Worm (Caenorhabditis elegans): Measurements from ENCODE around the gene C08F8.2.

C08F8.2 gene

DNA sequence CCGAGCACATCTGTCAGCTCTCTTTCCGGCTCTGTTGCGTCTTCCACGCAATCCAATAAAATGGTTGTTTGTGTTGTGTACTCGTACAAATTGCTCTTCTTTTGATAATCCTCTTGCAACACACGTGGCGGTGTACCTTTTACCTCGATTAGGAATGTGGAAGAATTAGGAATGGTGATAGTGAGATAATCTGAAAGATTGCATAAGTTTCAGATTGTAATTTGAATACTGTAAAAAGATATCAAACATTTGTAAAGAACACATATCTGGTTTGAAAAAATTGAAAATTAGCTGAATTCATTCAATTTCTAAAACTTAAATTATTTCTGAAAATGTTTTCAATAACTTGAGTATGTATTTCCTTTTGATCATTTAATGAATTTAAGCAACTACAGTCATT is 14.0 kb downstream of the C08F8.2 start, which contains the start of gene C08F8.6:
Gene C08F8.6 (minus strand): TSS at position 101 of the 400 bp plus-strand sequence.
- TF ChIP-seq lag-1 (GFP tag; IDR thresholded peaks at IDR 0.05) (0 out of 2 replicates have a peak, but pooled peaks have one; percentile 44), nhr-179 (tag; optimal IDR thresholded peaks at IDR 0.05) (no peak)

ce11 chrIV:11169652-11170051 is 18.9 kb downstream of the C08F8.2 start, which contains the start of gene nhr-67:
Gene nhr-67 (plus strand): TSS chrIV:11169748.
- TF ChIP-seq B0019.2 (GFP tag; conservative IDR thresholded peaks at IDR 0.05) (no peak), ama-1 (optimal IDR thresholded peaks at IDR 0.05) (no peak), ama-1 (GFP tag; optimal IDR thresholded peaks at IDR 0.05) (no peak), hlh-26 (GFP tag; conservative IDR thresholded peaks at IDR 0.05) (no peak), zfh-2 (GFP tag; conservative IDR thresholded peaks at IDR 0.05) (no peak), sdz-38 (tag; optimal IDR thresholded peaks at IDR 0.05) (no peak), xnd-1 (tag; optimal IDR thresholded peaks at IDR 0.05) (no peak), ceh-58 (GFP tag; IDR thresholded peaks at IDR 0.05) (no peak), T07F8.4 (tag; optimal IDR thresholded peaks at IDR 0.05) (no peak), rpc-1 (optimal IDR thresholded peaks at IDR 0.05) (no peak), rpc-1 (tag; optimal IDR thresholded peaks at IDR 0.05) (no peak), nhr-120 (GFP tag; IDR thresholded peaks at IDR 0.05) (no peak), somi-1 (GFP tag; optimal IDR thresholded peaks at IDR 0.05) (no peak), tbp1 (GFP tag; optimal IDR thresholded peaks at IDR 0.05) (no peak), nhr-80 (tag; optimal IDR thresholded peaks at IDR 0.05) (no peak)

- TF ChIP-seq aptf-3 (GFP tag; IDR thresholded peaks at IDR 0.05): no peak
- TF ChIP-seq ztf-25 (GFP tag; IDR thresholded peaks at IDR 0.05): no peak
- no peak for TF ChIP-seq attf-5 (GFP tag; optimal IDR thresholded peaks at IDR 0.05)
- TF ChIP-seq cebp-1 (GFP tag; IDR thresholded peaks at IDR 0.05): no peak
- TF ChIP-seq cebp-1 (tag; optimal IDR thresholded peaks at IDR 0.05): no peak
- TF ChIP-seq him-1 (tag; optimal IDR thresholded peaks at IDR 0.05): no peak
- no peak for TF ChIP-seq ztf-18 (tag; optimal IDR thresholded peaks at IDR 0.05)
- TF ChIP-seq ceh-27 (GFP tag; optimal IDR thresholded peaks at IDR 0.05): no peak
- no peak for TF ChIP-seq madf-8 (GFP tag; conservative IDR thresholded peaks at IDR 0.05)
- no peak for TF ChIP-seq athp-1 (tag; optimal IDR thresholded peaks at IDR 0.05)
- TF ChIP-seq unc-130 (GFP tag; optimal IDR thresholded peaks at IDR 0.05): no peak
- no peak for TF ChIP-seq nhr-27 (tag; optimal IDR thresholded peaks at IDR 0.05)
- no peak for TF ChIP-seq die-1 (tag; optimal IDR thresholded peaks at IDR 0.05)
- no peak for TF ChIP-seq tbp1 (GFP tag; optimal IDR thresholded peaks at IDR 0.05)
- no peak for TF ChIP-seq mel-28 (tag; optimal IDR thresholded peaks at IDR 0.05; ENCODE audit: borderline replicate concordance)
- no peak for TF ChIP-seq zim-3 (tag; optimal IDR thresholded peaks at IDR 0.05)
- no peak for TF ChIP-seq repo-1 (tag; optimal IDR thresholded peaks at IDR 0.05)
- no peak for TF ChIP-seq egl-44 (GFP tag; IDR thresholded peaks at IDR 0.05)
- TF ChIP-seq ceh-100 (GFP tag; IDR thresholded peaks at IDR 0.05): no peak
- no peak for TF ChIP-seq snpc-3.4 (tag; optimal IDR thresholded peaks at IDR 0.05)
These were observed 24.0 kb downstream of the C08F8.2 start for ce11 chrIV:11174772-11175171.

DNA sequence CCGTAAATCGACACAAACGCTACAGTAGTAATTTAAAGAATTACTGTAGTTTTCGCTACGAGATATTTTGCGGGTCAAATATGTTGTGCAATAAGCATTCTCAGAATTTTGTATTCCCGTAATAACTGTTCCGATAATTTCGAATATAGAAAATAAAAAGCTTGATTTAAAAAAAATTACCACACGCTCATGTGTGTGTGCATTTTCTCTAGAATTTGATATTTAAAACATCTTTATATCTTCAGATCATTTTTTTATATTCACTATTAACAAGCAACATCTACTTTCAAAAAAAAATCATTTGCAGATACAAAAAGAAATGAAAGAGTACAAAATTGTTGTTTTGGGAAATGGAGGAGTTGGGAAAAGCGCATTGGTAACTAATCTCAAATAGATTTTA is 26.2 kb downstream of the C08F8.2 start, which contains the start of gene rap-3:
Gene rap-3 (plus strand): TSS at position 301 of the 400 bp plus-strand sequence.
- no peak for TF ChIP-seq ceh-91 (GFP tag; IDR thresholded peaks at IDR 0.05)
- TF ChIP-seq lin-35 (GFP tag; optimal IDR thresholded peaks at IDR 0.05): no peak
- no peak for TF ChIP-seq B0035.1 (tag; optimal IDR thresholded peaks at IDR 0.05)
- no peak for TF ChIP-seq ztf-22 (GFP tag; optimal IDR thresholded peaks at IDR 0.05)
- no peak for TF ChIP-seq F57C9.4 (tag; optimal IDR thresholded peaks at IDR 0.05)
- TF ChIP-seq tlf-1 (GFP tag; optimal IDR thresholded peaks at IDR 0.05): no peak
- no peak for TF ChIP-seq bed-2 (GFP tag; IDR thresholded peaks at IDR 0.05)
- no peak for TF ChIP-seq ceh-100 (GFP tag; IDR thresholded peaks at IDR 0.05)
- TF ChIP-seq attf-6 (GFP tag; IDR thresholded peaks at IDR 0.05): no peak
